Worm (Caenorhabditis elegans) whole organism, L2 larva: ENCODE measurements around the gene W05B10.6.

Source experiments
- egl-27 ChIP-seq: sonication (generic microtip); optimal IDR thresholded peaks from 3 replicates; lab custom pipeline; 2017; ENCODE audit warnings: missing biosample characterization, missing genetic modification reagents, missing genetic modification characterization
- nhr-21 ChIP-seq: fragments of 150-350 bp; optimal IDR thresholded peaks from 2 replicates; lab custom pipeline; 2014; ENCODE audit warnings: missing biosample characterization, missing genetic modification characterization
- nhr-237 ChIP-seq: fragments of 150-350 bp; optimal IDR thresholded peaks from 2 replicates; lab custom pipeline; 2014; ENCODE audit warnings: missing biosample characterization, missing genetic modification characterization
- nhr-77 ChIP-seq: fragments of 150-350 bp; optimal IDR thresholded peaks from 2 replicates; lab custom pipeline; 2014; ENCODE audit warnings: missing biosample characterization, missing genetic modification characterization
- skn-1 ChIP-seq: sonication (generic microtip); optimal IDR thresholded peaks from 2 replicates; lab custom pipeline; 2017; ENCODE audit warnings: missing biosample characterization, missing genetic modification characterization
- unc-39 ChIP-seq: fragments of 150-350 bp; optimal IDR thresholded peaks from 2 replicates; lab custom pipeline; 2014; ENCODE audit warnings: missing biosample characterization, missing genetic modification characterization
- zag-1 ChIP-seq: fragments of 150-350 bp; optimal IDR thresholded peaks from 2 replicates; lab custom pipeline; 2014; ENCODE audit warnings: missing biosample characterization, missing genetic modification characterization

ce11 chrV:12611029-12611428 is 47.0 kb downstream of the W05B10.6 start, which contains the start of gene cubn-1:
- no peak for TF ChIP-seq skn-1 (tag; lab: Kevin White, UChicago)
- no peak for TF ChIP-seq nhr-21 (tag; lab: Kevin White, UChicago)
- no peak for TF ChIP-seq nhr-237
- no peak for TF ChIP-seq egl-27 (tag; lab: Kevin White, UChicago)
- TF ChIP-seq unc-39 (tag; lab: Kevin White, UChicago) = no peak
- TF ChIP-seq zag-1 (tag; lab: Kevin White, UChicago) = no peak
- TF ChIP-seq nhr-77 (tag; lab: Kevin White, UChicago) = no peak
